Worm (Caenorhabditis elegans) whole organism, L2 larva: ENCODE results near the gene F36H1.11.

Experiments used
- C34F6.9 ChIP-seq: fragments of 150-350 bp; optimal IDR thresholded peaks from 2 replicates; lab custom pipeline; 2014; ENCODE audit warnings: missing biosample characterization, missing genetic modification characterization
- F13H6.1 ChIP-seq: sonication (generic microtip); optimal IDR thresholded peaks from 2 replicates; lab custom pipeline; 2016; ENCODE audit warnings: missing genetic modification characterization, missing compliant biosample characterization
- R02D3.7 ChIP-seq: fragments of 150-350 bp; optimal IDR thresholded peaks from 2 replicates; lab custom pipeline; 2014; ENCODE audit warnings: missing biosample characterization, missing genetic modification characterization
- Y55F3AM.14 ChIP-seq: fragments of 200-800 bp; sonication (Bioruptor generic); optimal IDR thresholded peaks from 2 replicates; lab custom pipeline; 2018; ENCODE audit warnings: mild to moderate bottlenecking, missing genetic modification characterization, missing compliant biosample characterization
- ZK546.5 ChIP-seq: sonication (generic microtip); optimal IDR thresholded peaks from 2 replicates; lab custom pipeline; 2017; ENCODE audit warnings: missing biosample characterization, missing genetic modification characterization
- alr-1 ChIP-seq: fragments of 150-350 bp; optimal IDR thresholded peaks from 2 replicates; lab custom pipeline; 2014; ENCODE audit warnings: missing biosample characterization, missing genetic modification characterization
- aly-2 ChIP-seq: fragments of 150-350 bp; optimal IDR thresholded peaks from 2 replicates; lab custom pipeline; 2014; ENCODE audit warnings: missing biosample characterization, missing genetic modification characterization
- ama-1 ChIP-seq: fragments of 150-350 bp; optimal IDR thresholded peaks from 2 replicates; lab custom pipeline; 2018; ENCODE audit warnings: inconsistent platforms
- blmp-1 ChIP-seq: sonication (generic microtip); optimal IDR thresholded peaks from 2 replicates; lab custom pipeline; 2017; ENCODE audit warnings: missing genetic modification characterization, mild to moderate bottlenecking, missing compliant biosample characterization, antibody characterized with exemption, moderate library complexity; ENCODE audit not compliant: insufficient read depth
- ceh-16 ChIP-seq: fragments of 150-350 bp; optimal IDR thresholded peaks from 2 replicates; lab custom pipeline; 2014; ENCODE audit warnings: missing biosample characterization, missing genetic modification characterization
- ceh-82 ChIP-seq: fragments of 150-350 bp; optimal IDR thresholded peaks from 2 replicates; lab custom pipeline; 2014; ENCODE audit warnings: missing biosample characterization, missing genetic modification characterization
- crh-2 ChIP-seq: sonication (generic microtip); optimal IDR thresholded peaks from 2 replicates; lab custom pipeline; 2017; ENCODE audit warnings: missing biosample characterization, missing genetic modification characterization
- dmd-4 ChIP-seq: sonication (generic microtip); optimal IDR thresholded peaks from 2 replicates; lab custom pipeline; 2017; ENCODE audit warnings: missing biosample characterization, missing genetic modification characterization
- egl-27 ChIP-seq: sonication (generic microtip); optimal IDR thresholded peaks from 3 replicates; lab custom pipeline; 2017; ENCODE audit warnings: missing biosample characterization, missing genetic modification reagents, missing genetic modification characterization
- elt-1 ChIP-seq: fragments of 150-350 bp; optimal IDR thresholded peaks from 2 replicates; lab custom pipeline; 2014; ENCODE audit warnings: missing biosample characterization, missing genetic modification characterization
- elt-3 ChIP-seq: sonication (generic microtip); optimal IDR thresholded peaks from 2 replicates; lab custom pipeline; 2017; ENCODE audit warnings: missing biosample characterization, missing genetic modification characterization
- fos-1 ChIP-seq: fragments of 150-350 bp; optimal IDR thresholded peaks from 2 replicates; lab custom pipeline; 2014; ENCODE audit warnings: missing biosample characterization, missing genetic modification characterization
- gmeb-1 ChIP-seq: fragments of 150-350 bp; optimal IDR thresholded peaks from 2 replicates; lab custom pipeline; 2014; ENCODE audit warnings: missing biosample characterization, missing genetic modification characterization
- lin-11 ChIP-seq: fragments of 150-350 bp; sonication (generic microtip); optimal IDR thresholded peaks from 2 replicates; lab custom pipeline; 2014; ENCODE audit warnings: missing biosample characterization, missing genetic modification characterization, inconsistent platforms, mixed read lengths
- lin-13 ChIP-seq: fragments of 150-350 bp; optimal IDR thresholded peaks from 2 replicates; lab custom pipeline; 2014; ENCODE audit warnings: missing biosample characterization, missing genetic modification reagents, missing genetic modification characterization
- lin-39 ChIP-seq: fragments of 150-350 bp; optimal IDR thresholded peaks from 2 replicates; lab custom pipeline; 2014; ENCODE audit warnings: missing biosample characterization, missing genetic modification reagents, missing genetic modification characterization
- lsy-2 ChIP-seq, 2 experiments: fragments of 150-350 bp in 1 of 2; sonication (generic microtip) in 1 of 2; optimal IDR thresholded peaks; 2 replicates each; lab custom pipeline; 2014 to 2017; ENCODE audit warnings: missing biosample characterization in 2 of 2, missing genetic modification characterization in 2 of 2
- mab-5 ChIP-seq: fragments of 150-350 bp; optimal IDR thresholded peaks from 2 replicates; lab custom pipeline; 2014; ENCODE audit warnings: missing biosample characterization, missing genetic modification characterization
- mbf-1 ChIP-seq: sonication (generic microtip); optimal IDR thresholded peaks from 2 replicates; lab custom pipeline; 2017; ENCODE audit warnings: missing biosample characterization, missing genetic modification characterization
- mdl-1 ChIP-seq, 2 experiments: fragments of 150-350 bp in 1 of 2; sonication (generic microtip) in 1 of 2; optimal IDR thresholded peaks; 2 replicates each; lab custom pipeline; 2017; ENCODE audit warnings: missing biosample characterization in 2 of 2, missing genetic modification characterization in 2 of 2
- nhr-10 ChIP-seq: sonication (generic microtip); optimal IDR thresholded peaks from 2 replicates; lab custom pipeline; 2017; ENCODE audit warnings: missing biosample characterization, missing genetic modification characterization
- nhr-11 ChIP-seq: fragments of 150-350 bp; optimal IDR thresholded peaks from 2 replicates; lab custom pipeline; 2014; ENCODE audit warnings: missing biosample characterization, missing genetic modification characterization
- nhr-12 ChIP-seq: fragments of 150-350 bp; optimal IDR thresholded peaks from 2 replicates; lab custom pipeline; 2014; ENCODE audit warnings: missing biosample characterization, missing genetic modification characterization
- nhr-129 ChIP-seq: fragments of 150-350 bp; optimal IDR thresholded peaks from 2 replicates; lab custom pipeline; 2014; ENCODE audit warnings: missing biosample characterization, missing genetic modification characterization
- nhr-21 ChIP-seq: fragments of 150-350 bp; optimal IDR thresholded peaks from 2 replicates; lab custom pipeline; 2014; ENCODE audit warnings: missing biosample characterization, missing genetic modification characterization
- nhr-23 ChIP-seq: fragments of 150-350 bp; optimal IDR thresholded peaks from 2 replicates; lab custom pipeline; 2014; ENCODE audit warnings: missing biosample characterization, missing genetic modification reagents, missing genetic modification characterization
- nhr-237 ChIP-seq: fragments of 150-350 bp; optimal IDR thresholded peaks from 2 replicates; lab custom pipeline; 2014; ENCODE audit warnings: missing biosample characterization, missing genetic modification characterization
- nhr-25 ChIP-seq: fragments of 150-350 bp; sonication (generic microtip); optimal IDR thresholded peaks from 3 replicates; lab custom pipeline; 2014; ENCODE audit warnings: missing biosample characterization, missing genetic modification characterization
- nhr-6 ChIP-seq: fragments of 150-350 bp; optimal IDR thresholded peaks from 2 replicates; lab custom pipeline; 2014; ENCODE audit warnings: missing biosample characterization, missing genetic modification characterization
- nhr-77 ChIP-seq: fragments of 150-350 bp; optimal IDR thresholded peaks from 2 replicates; lab custom pipeline; 2014; ENCODE audit warnings: missing biosample characterization, missing genetic modification characterization
- peb-1 ChIP-seq: fragments of 150-350 bp; optimal IDR thresholded peaks from 2 replicates; lab custom pipeline; 2014; ENCODE audit warnings: missing biosample characterization, missing genetic modification characterization
- sem-4 ChIP-seq: fragments of 150-350 bp; optimal IDR thresholded peaks from 2 replicates; lab custom pipeline; 2014; ENCODE audit warnings: missing biosample characterization, missing genetic modification reagents, missing genetic modification characterization
- skn-1 ChIP-seq: sonication (generic microtip); optimal IDR thresholded peaks from 2 replicates; lab custom pipeline; 2017; ENCODE audit warnings: missing biosample characterization, missing genetic modification characterization
- sma-3 ChIP-seq: sonication (generic microtip); optimal IDR thresholded peaks from 2 replicates; lab custom pipeline; 2016; ENCODE audit warnings: missing genetic modification reagents, missing genetic modification characterization, missing compliant biosample characterization
- sma-9 ChIP-seq, 2 experiments: fragments of 150-350 bp in 1 of 2; sonication (generic microtip) in 1 of 2; optimal IDR thresholded peaks; 2 replicates each; lab custom pipeline; 2014 to 2016; ENCODE audit warnings: missing genetic modification characterization in 2 of 2, mild to moderate bottlenecking in 1 of 2, missing biosample characterization in 1 of 2, missing compliant biosample characterization in 1 of 2, missing genetic modification reagents in 1 of 2, moderate library complexity in 1 of 2
- snpc-4 ChIP-seq: fragments of 150-350 bp; optimal IDR thresholded peaks from 2 replicates; lab custom pipeline; 2014; ENCODE audit warnings: missing biosample characterization, missing genetic modification characterization
- unc-39 ChIP-seq: fragments of 150-350 bp; optimal IDR thresholded peaks from 2 replicates; lab custom pipeline; 2014; ENCODE audit warnings: missing biosample characterization, missing genetic modification characterization
- unc-55 ChIP-seq: fragments of 150-350 bp; sonication (generic microtip); optimal IDR thresholded peaks from 3 replicates; lab custom pipeline; 2014; ENCODE audit warnings: missing biosample characterization, missing genetic modification reagents, missing genetic modification characterization
- unc-62 ChIP-seq: fragments of 150-350 bp; optimal IDR thresholded peaks from 2 replicates; lab custom pipeline; 2014; ENCODE audit warnings: missing biosample characterization, missing genetic modification reagents, missing genetic modification characterization
- zag-1 ChIP-seq: fragments of 150-350 bp; optimal IDR thresholded peaks from 2 replicates; lab custom pipeline; 2014; ENCODE audit warnings: missing biosample characterization, missing genetic modification characterization
- ztf-1 ChIP-seq: fragments of 200-800 bp; sonication (Bioruptor generic); conservative IDR thresholded peaks from 2 replicates; pipeline ENCODE4 v1.3.6; 2022; ENCODE audit warnings: missing genetic modification characterization, missing compliant biosample characterization
- ztf-11 ChIP-seq: sonication (generic microtip); optimal IDR thresholded peaks from 2 replicates; lab custom pipeline; 2017; ENCODE audit warnings: missing biosample characterization, missing genetic modification characterization
- ztf-4 ChIP-seq: fragments of 150-350 bp; optimal IDR thresholded peaks from 2 replicates; lab custom pipeline; 2014; ENCODE audit warnings: missing biosample characterization, missing genetic modification characterization

The F36H1.11 gene

DNA sequence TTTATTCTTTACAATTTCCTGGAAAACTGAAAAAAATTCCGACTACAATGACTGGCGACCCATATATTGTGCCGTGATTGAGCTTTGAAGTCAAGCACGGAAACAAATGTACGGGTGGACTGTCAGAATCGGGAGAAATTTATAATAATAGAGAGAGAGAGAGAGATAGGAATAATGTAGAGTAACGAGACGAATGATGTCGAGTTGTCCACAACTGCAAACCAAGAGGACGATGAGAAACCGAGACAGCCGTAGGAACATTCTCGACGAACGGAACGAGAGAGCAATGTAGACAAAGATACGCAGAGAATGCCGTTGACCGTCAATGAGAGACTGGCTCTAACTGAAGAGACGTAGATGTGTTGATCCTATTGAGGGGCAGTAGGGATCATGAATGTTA lies 21.4 kb upstream of the F36H1.11 start:
- peak; percentile 90 for TF ChIP-seq sma-9 (GFP tag; optimal IDR thresholded peaks at IDR 0.05; lab: Kevin White, UChicago)
- no peak for TF ChIP-seq sma-9 (tag; optimal IDR thresholded peaks at IDR 0.05; lab: Kevin White, UChicago)
- peak; percentile 13 to 47 for TF ChIP-seq mdl-1 (tag; optimal IDR thresholded peaks at IDR 0.05; lab: Kevin White, UChicago)
- TF ChIP-seq alr-1, result no peak
- TF ChIP-seq elt-1 (tag; lab: Kevin White, UChicago), result no peak
- no peak for TF ChIP-seq ztf-11 (tag; lab: Kevin White, UChicago)
- TF ChIP-seq sma-3, result peak; percentile 89
- peak; percentile 28 for TF ChIP-seq snpc-4 (tag; lab: Kevin White, UChicago)
- TF ChIP-seq lin-39 (tag; lab: Kevin White, UChicago), result no peak
- peak; percentile 80 for TF ChIP-seq lin-13 (GFP tag; lab: Kevin White, UChicago)
- TF ChIP-seq mab-5 (tag; lab: Kevin White, UChicago), result peak; percentile 42
- TF ChIP-seq skn-1 (tag; lab: Kevin White, UChicago), result peak; percentile 51
- no peak for TF ChIP-seq dmd-4 (tag; lab: Kevin White, UChicago)
- peak; percentile 75 for TF ChIP-seq ztf-4 (tag; lab: Kevin White, UChicago)
- peak; percentile 57 to 90 for TF ChIP-seq lsy-2 (tag; optimal IDR thresholded peaks at IDR 0.05; lab: Kevin White, UChicago)
- TF ChIP-seq nhr-11 (tag; lab: Kevin White, UChicago), result no peak
- TF ChIP-seq nhr-237, result no peak
- TF ChIP-seq ceh-16 (tag; lab: Kevin White, UChicago), result no peak
- no peak for TF ChIP-seq R02D3.7 (tag; lab: Kevin White, UChicago)
- TF ChIP-seq ztf-1 (GFP tag; lab: Robert Waterston, UW), result no peak
- peak; percentile 2 for TF ChIP-seq unc-62 (GFP tag; lab: Kevin White, UChicago)
- TF ChIP-seq nhr-23 (tag; lab: Kevin White, UChicago), result no peak
- TF ChIP-seq nhr-12 (tag; lab: Kevin White, UChicago), result no peak
- TF ChIP-seq unc-55 (GFP tag; lab: Kevin White, UChicago), result peak; percentile 87
- TF ChIP-seq nhr-25, result peak; percentile 73
- peak; percentile 95 for TF ChIP-seq nhr-129 (tag; lab: Kevin White, UChicago)
- TF ChIP-seq ceh-82 (tag; lab: Kevin White, UChicago), result no peak
- TF ChIP-seq nhr-77 (tag; lab: Kevin White, UChicago), result no peak
- TF ChIP-seq F13H6.1 (tag; lab: Kevin White, UChicago), result peak; percentile 92
- peak; percentile 70 for TF ChIP-seq peb-1
- no peak for TF ChIP-seq nhr-10 (tag; lab: Kevin White, UChicago)
- no peak for TF ChIP-seq aly-2
- peak; percentile 94 for TF ChIP-seq zag-1 (tag; lab: Kevin White, UChicago)
- TF ChIP-seq fos-1, result peak; percentile 92
- TF ChIP-seq ama-1 (lab: Kevin White, UChicago), result peak; percentile 97
- TF ChIP-seq elt-3 (tag; lab: Kevin White, UChicago), result no peak
- TF ChIP-seq unc-39, result no peak
- peak; percentile 84 for TF ChIP-seq egl-27 (tag; lab: Kevin White, UChicago)
- peak; percentile 90 for TF ChIP-seq C34F6.9 (tag; lab: Kevin White, UChicago)
- peak; percentile 80 for TF ChIP-seq nhr-6 (tag; lab: Kevin White, UChicago)
- TF ChIP-seq mbf-1, result no peak
- peak; percentile 69 for TF ChIP-seq nhr-21 (tag; lab: Kevin White, UChicago)
- TF ChIP-seq Y55F3AM.14, result peak; percentile 53
- peak; percentile 58 for TF ChIP-seq lin-11 (tag; lab: Kevin White, UChicago)
- TF ChIP-seq sem-4 (tag; lab: Kevin White, UChicago), result peak; percentile 89
- TF ChIP-seq ZK546.5 (tag; lab: Kevin White, UChicago), result no peak
- TF ChIP-seq gmeb-1 (tag; lab: Kevin White, UChicago), result peak; percentile 53
- peak; percentile 95 for TF ChIP-seq crh-2 (tag; lab: Kevin White, UChicago)
- TF ChIP-seq blmp-1 (tag; lab: Kevin White, UChicago), result peak; percentile 30
